Worm (Caenorhabditis elegans) whole organism, L1 larva: ENCODE data around the gene Y57G11B.3.

ENCODE experiments used
- ama-1 ChIP-seq: fragments of 150-350 bp; optimal IDR thresholded peaks from 2 replicates; lab custom pipeline; 2014
- ceh-82 ChIP-seq, 3 experiments: fragments of 150-350 bp in 1 of 3; sonication (generic microtip) in 2 of 3; optimal IDR thresholded peaks; 2 replicates each; lab custom pipeline; 2014 to 2017; ENCODE audit warnings: missing biosample characterization in 3 of 3, missing genetic modification characterization in 3 of 3
- ceh-90 ChIP-seq: sonication (generic microtip); optimal IDR thresholded peaks from 2 replicates; lab custom pipeline; 2016; ENCODE audit warnings: missing genetic modification characterization, missing compliant biosample characterization
- efl-3 ChIP-seq: fragments of 200-800 bp; sonication (Bioruptor generic); optimal IDR thresholded peaks from 2 replicates; lab custom pipeline; 2018; ENCODE audit warnings: mild to moderate bottlenecking, missing genetic modification characterization, missing compliant biosample characterization
- jun-1 ChIP-seq: fragments of 150-350 bp; optimal IDR thresholded peaks from 2 replicates; lab custom pipeline; 2014; ENCODE audit warnings: missing biosample characterization, missing genetic modification reagents, missing genetic modification characterization
- nhr-12 ChIP-seq: sonication (generic microtip); optimal IDR thresholded peaks from 2 replicates; lab custom pipeline; 2017; ENCODE audit warnings: missing biosample characterization, missing genetic modification characterization
- nhr-237 ChIP-seq: fragments of 150-350 bp; optimal IDR thresholded peaks from 2 replicates; lab custom pipeline; 2014; ENCODE audit warnings: missing biosample characterization, missing genetic modification characterization
- pax-3 ChIP-seq: fragments of 200-800 bp; sonication (Bioruptor generic); optimal IDR thresholded peaks from 2 replicates; lab custom pipeline; 2018; ENCODE audit warnings: mild to moderate bottlenecking, missing genetic modification characterization, moderate library complexity, missing compliant biosample characterization
- rnt-1 ChIP-seq: sonication (generic microtip); optimal IDR thresholded peaks from 2 replicates; lab custom pipeline; 2016; ENCODE audit warnings: mild to moderate bottlenecking, missing genetic modification characterization, moderate library complexity, missing compliant biosample characterization
- unc-86 ChIP-seq: sonication (generic microtip); optimal IDR thresholded peaks from 2 replicates; lab custom pipeline; 2016; ENCODE audit warnings: missing genetic modification characterization, missing compliant biosample characterization
- zag-1 ChIP-seq: fragments of 150-350 bp; optimal IDR thresholded peaks from 2 replicates; lab custom pipeline; 2014; ENCODE audit warnings: missing biosample characterization, missing genetic modification characterization

ce11 chrIV:14549308-14549707 is 24.9 kb downstream of the Y57G11B.3 start, which contains the start of gene T27E7.9:
- no peak for TF ChIP-seq ama-1 (lab: Kevin White, UChicago)
- no peak for TF ChIP-seq efl-3 (GFP tag; lab: Kevin White, UChicago)
- no peak for TF ChIP-seq zag-1 (tag; lab: Kevin White, UChicago)
- no peak for TF ChIP-seq nhr-237 (tag; lab: Kevin White, UChicago)
- no peak for TF ChIP-seq pax-3
- TF ChIP-seq rnt-1 (tag; lab: Kevin White, UChicago): no peak
- TF ChIP-seq nhr-12: no peak
- TF ChIP-seq ceh-90 (tag; lab: Kevin White, UChicago): no peak
- TF ChIP-seq unc-86: no peak
- TF ChIP-seq jun-1 (tag; lab: Kevin White, UChicago): no peak
- no peak for TF ChIP-seq ceh-82 (tag; optimal IDR thresholded peaks at IDR 0.05; lab: Kevin White, UChicago)
